Fruit fly (Drosophila melanogaster): ENCODE data around the gene ppan.

Gene ppan

dm6 chr3R:21133517-21133916 is 17.5 kb downstream of the ppan start, which contains the start of gene Trm7-34:
Trm7-34 (minus strand) TSS chr3R:21133881.
- no peak for TF ChIP-seq psq (optimal IDR thresholded peaks at IDR 0.05)
- no peak for TF ChIP-seq EcR (GFP tag; optimal IDR thresholded peaks at IDR 0.05)
- TF ChIP-seq usp (GFP tag; optimal IDR thresholded peaks at IDR 0.05): no peak
- TF ChIP-seq pan (optimal IDR thresholded peaks at IDR 0.05): no peak
- TF ChIP-seq CG8478 (optimal IDR thresholded peaks at IDR 0.05): no peak
- no peak for TF ChIP-seq Dll (optimal IDR thresholded peaks at IDR 0.05)

dm6 chr3R:21133951-21134350 is 17.9 kb downstream of the ppan start, which contains the start of gene Usp8:
Usp8 (plus strand) TSS chr3R:21134262.
- TF ChIP-seq pan (optimal IDR thresholded peaks at IDR 0.05) (no peak), CG8478 (optimal IDR thresholded peaks at IDR 0.05) (no peak), Dll (optimal IDR thresholded peaks at IDR 0.05) (no peak), usp (GFP tag; optimal IDR thresholded peaks at IDR 0.05) (no peak), EcR (GFP tag; optimal IDR thresholded peaks at IDR 0.05) (no peak), psq (optimal IDR thresholded peaks at IDR 0.05) (no peak)

- TF ChIP-seq usp (GFP tag; optimal IDR thresholded peaks at IDR 0.05) (no peak), Dll (optimal IDR thresholded peaks at IDR 0.05) (no peak)
Observed at dm6 chr3R:21138220-21138754, 22.2 kb downstream of the ppan start, which contains the start of gene meigo. meigo (plus strand) TSS chr3R:21138270.

- TF ChIP-seq pan (optimal IDR thresholded peaks at IDR 0.05) (no peak), EcR (GFP tag; optimal IDR thresholded peaks at IDR 0.05) (no peak), usp (GFP tag; optimal IDR thresholded peaks at IDR 0.05) (no peak)
Observed at dm6 chr3R:21140458-21140857, 24.4 kb downstream of the ppan start, which contains the start of gene SNF4Agamma. SNF4Agamma (plus strand) TSS chr3R:21140739.

dm6 chr3R:21141341-21141740 is 25.3 kb downstream of the ppan start:
- TF ChIP-seq psq (optimal IDR thresholded peaks at IDR 0.05) (no peak), CG8478 (optimal IDR thresholded peaks at IDR 0.05) (no peak), pan (optimal IDR thresholded peaks at IDR 0.05) (no peak), Dll (optimal IDR thresholded peaks at IDR 0.05) (no peak), EcR (GFP tag; optimal IDR thresholded peaks at IDR 0.05) (no peak), usp (GFP tag; optimal IDR thresholded peaks at IDR 0.05) (no peak)

- no peak for TF ChIP-seq psq (optimal IDR thresholded peaks at IDR 0.05)
- no peak for TF ChIP-seq CG8478 (optimal IDR thresholded peaks at IDR 0.05)
- TF ChIP-seq Dll (optimal IDR thresholded peaks at IDR 0.05): no peak
- TF ChIP-seq EcR (GFP tag; optimal IDR thresholded peaks at IDR 0.05): no peak
- TF ChIP-seq usp (GFP tag; optimal IDR thresholded peaks at IDR 0.05): no peak
- TF ChIP-seq pan (optimal IDR thresholded peaks at IDR 0.05): no peak
Observed at dm6 chr3R:21150090-21150489, 34.0 kb downstream of the ppan start.

- TF ChIP-seq usp (GFP tag; optimal IDR thresholded peaks at IDR 0.05) (no peak), psq (optimal IDR thresholded peaks at IDR 0.05) (no peak), pan (optimal IDR thresholded peaks at IDR 0.05) (no peak)
Observed at dm6 chr3R:21151090-21151870, 35.2 kb downstream of the ppan start.

- TF ChIP-seq CG8478 (optimal IDR thresholded peaks at IDR 0.05) (no peak), EcR (GFP tag; optimal IDR thresholded peaks at IDR 0.05) (no peak), pan (optimal IDR thresholded peaks at IDR 0.05) (no peak), psq (optimal IDR thresholded peaks at IDR 0.05) (no peak), Dll (optimal IDR thresholded peaks at IDR 0.05) (no peak), usp (GFP tag; optimal IDR thresholded peaks at IDR 0.05) (no peak)
Observed at dm6 chr3R:21152856-21153278, 36.8 kb downstream of the ppan start.

- TF ChIP-seq Dll (optimal IDR thresholded peaks at IDR 0.05): no peak
- TF ChIP-seq CG8478 (optimal IDR thresholded peaks at IDR 0.05): no peak
- TF ChIP-seq usp (GFP tag; optimal IDR thresholded peaks at IDR 0.05): no peak
- no peak for TF ChIP-seq EcR (GFP tag; optimal IDR thresholded peaks at IDR 0.05)
Observed at dm6 chr3R:21154130-21154529, 38.1 kb downstream of the ppan start.

- TF ChIP-seq Dll (optimal IDR thresholded peaks at IDR 0.05): no peak
- no peak for TF ChIP-seq psq (optimal IDR thresholded peaks at IDR 0.05)
- TF ChIP-seq EcR (GFP tag; optimal IDR thresholded peaks at IDR 0.05): no peak
- no peak for TF ChIP-seq CG8478 (optimal IDR thresholded peaks at IDR 0.05)
Observed at dm6 chr3R:21155931-21156488, 40.0 kb downstream of the ppan start.

- TF ChIP-seq Dll (optimal IDR thresholded peaks at IDR 0.05): no peak
- no peak for TF ChIP-seq psq (optimal IDR thresholded peaks at IDR 0.05)
- TF ChIP-seq usp (GFP tag; optimal IDR thresholded peaks at IDR 0.05): no peak
- TF ChIP-seq CG8478 (optimal IDR thresholded peaks at IDR 0.05): no peak
- TF ChIP-seq pan (optimal IDR thresholded peaks at IDR 0.05): no peak
- no peak for TF ChIP-seq EcR (GFP tag; optimal IDR thresholded peaks at IDR 0.05)
Observed at dm6 chr3R:21156572-21157480, 40.8 kb downstream of the ppan start.

- TF ChIP-seq usp (GFP tag; optimal IDR thresholded peaks at IDR 0.05) (no peak), EcR (GFP tag; optimal IDR thresholded peaks at IDR 0.05) (no peak), Dll (optimal IDR thresholded peaks at IDR 0.05) (no peak), pan (optimal IDR thresholded peaks at IDR 0.05) (no peak), CG8478 (optimal IDR thresholded peaks at IDR 0.05) (no peak), psq (optimal IDR thresholded peaks at IDR 0.05) (no peak)
Observed at dm6 chr3R:21158643-21159042, 42.6 kb downstream of the ppan start.

All from whole organism.